Worm (Caenorhabditis elegans) whole organism, young adult: Measurements from ENCODE around the gene T22C8.4.

Source experiments
- F10E7.11 ChIP-seq: sonication (generic microtip); optimal IDR thresholded peaks from 2 replicates; lab custom pipeline; 2017; ENCODE audit warnings: mild to moderate bottlenecking, missing genetic modification characterization, moderate library complexity, missing compliant biosample characterization
- F57A8.1 ChIP-seq: fragments of 200-800 bp; sonication (Bioruptor generic); optimal IDR thresholded peaks from 2 replicates; lab custom pipeline; 2018; ENCODE audit warnings: mild to moderate bottlenecking, missing genetic modification characterization, moderate library complexity, missing compliant biosample characterization
- K11D2.4 ChIP-seq: fragments of 200-800 bp; sonication (Bioruptor generic); IDR thresholded peaks from 2 replicates; pipeline ENCODE4 v1.3.6; 2022; ENCODE audit warnings: missing genetic modification reagents, missing genetic modification characterization, missing compliant biosample characterization
- Y53F4B.3 ChIP-seq: fragments of 200-800 bp; sonication (Bioruptor generic); IDR thresholded peaks from 2 replicates; pipeline ENCODE4 v1.3.6; 2022; ENCODE audit warnings: missing genetic modification reagents, missing genetic modification characterization, missing compliant biosample characterization
- aptf-2 ChIP-seq: fragments of 200-800 bp; sonication (Bioruptor generic); conservative IDR thresholded peaks from 2 replicates; pipeline ENCODE4 v1.3.6; 2022; ENCODE audit warnings: missing genetic modification reagents, missing genetic modification characterization, missing compliant biosample characterization
- attf-6 ChIP-seq: fragments of 200-800 bp; sonication (Bioruptor generic); IDR thresholded peaks from 2 replicates; pipeline ENCODE4 v1.3.6; 2022; ENCODE audit warnings: missing genetic modification reagents, missing genetic modification characterization, missing compliant biosample characterization
- egl-44 ChIP-seq: fragments of 200-800 bp; sonication (Bioruptor generic); IDR thresholded peaks from 2 replicates; pipeline ENCODE4 v1.3.6; 2022; ENCODE audit warnings: missing genetic modification reagents, missing genetic modification characterization, missing compliant biosample characterization
- ekl-4 ChIP-seq: fragments of 200-800 bp; sonication (Bioruptor generic); IDR thresholded peaks from 2 replicates; pipeline ENCODE4 v1.3.6; 2022; ENCODE audit warnings: missing genetic modification reagents, missing genetic modification characterization, missing compliant biosample characterization
- lin-26 ChIP-seq: fragments of 200-800 bp; sonication (Bioruptor generic); IDR thresholded peaks from 2 replicates; pipeline ENCODE4 v1.3.6; 2022; ENCODE audit warnings: missing genetic modification reagents, missing genetic modification characterization, missing compliant biosample characterization
- madf-6 ChIP-seq: fragments of 200-800 bp; sonication (Bioruptor generic); IDR thresholded peaks from 2 replicates; pipeline ENCODE4 v1.3.6; 2022; ENCODE audit warnings: missing genetic modification reagents, missing genetic modification characterization, missing compliant biosample characterization
- mxl-1 ChIP-seq: sonication (generic microtip); optimal IDR thresholded peaks from 2 replicates; lab custom pipeline; 2016; ENCODE audit warnings: missing genetic modification characterization, missing compliant biosample characterization
- snpc-1.3 ChIP-seq: sonication (generic microtip); optimal IDR thresholded peaks from 2 replicates; lab custom pipeline; 2017; ENCODE audit warnings: missing genetic modification characterization, mild to moderate bottlenecking, missing compliant biosample characterization, antibody characterized with exemption, moderate library complexity, missing genotype, missing genetic modification reagents; ENCODE audit not compliant: insufficient read depth
- unc-62 ChIP-seq: fragments of 150-350 bp; optimal IDR thresholded peaks from 2 replicates; lab custom pipeline; 2014; ENCODE audit warnings: missing biosample characterization, missing genetic modification reagents, missing genetic modification characterization

DNA sequence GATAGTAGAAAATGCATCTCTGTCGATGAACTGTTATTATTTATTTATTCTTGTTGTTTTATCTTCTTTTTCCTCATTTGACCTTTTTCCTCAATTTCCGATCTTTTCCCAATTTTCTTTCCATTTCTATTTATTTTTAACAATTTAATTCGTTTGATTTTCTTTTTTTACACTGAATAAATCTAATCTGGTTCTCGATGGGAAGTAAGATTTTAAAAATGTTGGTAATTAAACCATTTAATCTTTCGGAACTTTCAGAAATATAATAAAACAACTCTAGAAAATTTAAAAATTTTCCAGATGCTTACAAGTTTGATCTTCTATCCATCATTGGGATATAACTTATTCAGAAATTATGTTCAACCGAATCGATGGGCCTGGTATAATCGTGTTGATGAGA is 16.7 kb downstream of the T22C8.4 start, which contains the start of gene F28C6.8:
- TF ChIP-seq attf-6 (no peak), snpc-1.3 (tag; lab: Kevin White, UChicago) (no peak), egl-44 (GFP tag; lab: Robert Waterston, UW) (no peak), mxl-1 (tag; lab: Kevin White, UChicago) (no peak), unc-62 (GFP tag; lab: Kevin White, UChicago) (no peak), aptf-2 (GFP tag; lab: Robert Waterston, UW) (no peak), madf-6 (GFP tag; lab: Robert Waterston, UW) (no peak), K11D2.4 (GFP tag; lab: Robert Waterston, UW) (no peak), F10E7.11 (tag; lab: Kevin White, UChicago) (no peak), ekl-4 (GFP tag; lab: Robert Waterston, UW) (no peak), lin-26 (GFP tag; lab: Robert Waterston, UW) (no peak), F57A8.1 (GFP tag; lab: Kevin White, UChicago) (no peak), Y53F4B.3 (GFP tag; lab: Robert Waterston, UW) (no peak)
